Worm (Caenorhabditis elegans) whole organism, L4 larva: Measurements from ENCODE around the gene ckb-1.

ENCODE experiments used
- dmd-9 ChIP-seq: fragments of 200-800 bp; sonication (Bioruptor generic); IDR thresholded peaks from 2 replicates; pipeline ENCODE4 v1.3.6; 2022; ENCODE audit warnings: missing genetic modification reagents, missing genetic modification characterization, missing compliant biosample characterization
- nhr-25 ChIP-seq: sonication (generic microtip); optimal IDR thresholded peaks from 2 replicates; lab custom pipeline; 2017; ENCODE audit warnings: missing genetic modification characterization, mild to moderate bottlenecking, missing compliant biosample characterization, antibody characterized with exemption, moderate library complexity, borderline replicate concordance; ENCODE audit not compliant: insufficient read depth
- set-16 ChIP-seq: fragments of 200-800 bp; sonication (Bioruptor generic); IDR thresholded peaks from 2 replicates; pipeline ENCODE4 v1.3.6; 2022; ENCODE audit warnings: missing genetic modification reagents, missing genetic modification characterization, missing compliant biosample characterization

DNA sequence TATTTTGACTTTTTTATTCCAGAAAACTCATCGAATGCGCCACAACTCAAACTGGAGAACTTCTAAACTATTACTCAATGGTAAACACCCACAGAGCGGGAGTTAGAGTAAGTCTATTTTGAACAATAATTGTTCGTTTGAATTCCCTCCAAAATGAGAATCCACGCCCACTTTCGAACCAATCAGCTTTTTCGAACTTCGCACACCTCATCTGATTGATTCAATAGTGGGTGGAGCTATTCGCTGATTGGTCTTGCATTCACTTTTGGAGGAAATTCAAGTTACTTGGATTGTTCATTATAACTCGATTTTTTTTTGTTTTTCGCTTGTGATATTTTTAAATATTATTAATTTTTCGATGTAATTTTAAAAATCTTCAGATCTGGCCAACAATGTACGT, 30.8 kb downstream of the ckb-1 start:
- TF ChIP-seq dmd-9 (GFP tag; lab: Robert Waterston, UW) (no peak), nhr-25 (tag; lab: Kevin White, UChicago) (no peak), set-16 (no peak)
